Worm (Caenorhabditis elegans): ENCODE measurements around the gene ace-1.
A peak's percentile ranks its signal among the peaks of the same experiment; 100 is the strongest.

ace-1 gene

DNA sequence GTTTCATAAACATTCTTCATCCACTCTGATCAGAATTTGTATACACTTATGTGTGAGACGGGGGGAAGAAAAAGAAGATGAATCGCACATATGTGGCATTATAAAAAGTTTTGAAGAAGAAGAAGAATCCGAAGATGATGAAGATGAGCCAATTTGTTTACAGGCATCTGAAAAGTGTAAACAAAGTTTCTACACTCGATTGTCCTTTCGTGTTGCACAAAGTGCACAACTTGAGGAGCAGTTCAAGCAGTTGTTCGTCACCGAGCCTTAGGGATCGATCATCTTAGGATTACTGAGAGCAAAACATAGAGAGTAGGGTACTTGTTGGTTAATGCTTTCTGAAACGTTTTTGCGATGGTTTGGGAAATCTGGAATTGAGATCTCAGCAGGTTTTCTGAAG, 24.0 kb downstream of the ace-1 start:
- TF ChIP-seq nhr-71 (tag; optimal IDR thresholded peaks at IDR 0.05) (peak; percentile 15), hlh-17 (GFP tag; optimal IDR thresholded peaks at IDR 0.05; ENCODE audit: borderline replicate concordance) (no peak), rnt-1 (tag; optimal IDR thresholded peaks at IDR 0.05) (peak; percentile 31), lin-14 (GFP tag; optimal IDR thresholded peaks at IDR 0.05) (peak; percentile 7), ceh-8 (GFP tag; optimal IDR thresholded peaks at IDR 0.05) (no peak)

DNA sequence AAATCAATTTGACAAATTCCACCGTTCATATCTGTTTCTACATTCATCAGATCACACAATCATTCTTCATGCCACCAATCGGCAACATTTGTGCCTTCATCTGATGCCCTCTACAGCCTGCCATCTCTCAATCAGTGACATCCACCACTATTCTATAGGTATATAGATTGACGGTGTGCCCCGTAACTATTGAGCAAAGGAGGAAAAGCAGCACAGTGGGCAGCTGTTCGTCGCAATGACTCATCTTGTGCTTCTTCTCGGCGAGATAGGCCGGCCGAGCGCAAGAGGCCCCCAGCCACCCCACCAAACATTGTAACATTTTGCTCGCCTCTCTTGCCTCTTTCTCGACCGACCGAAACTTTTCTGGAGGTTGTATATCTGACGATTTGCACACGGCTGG, 25.0 kb downstream of the ace-1 start:
- TF ChIP-seq blmp-1 (tag; optimal IDR thresholded peaks at IDR 0.05) (no peak), fkh-8 (tag; optimal IDR thresholded peaks at IDR 0.05) (no peak), tlp-1 (tag; optimal IDR thresholded peaks at IDR 0.05) (no peak), snu-23 (GFP tag; optimal IDR thresholded peaks at IDR 0.05) (peak; percentile 53), lin-14 (GFP tag; optimal IDR thresholded peaks at IDR 0.05) (peak; percentile 85), dsc-1 (tag; optimal IDR thresholded peaks at IDR 0.05) (peak; percentile 37), lsy-2 (tag; optimal IDR thresholded peaks at IDR 0.05) (peak; percentile 14 to 44), fos-1 (tag; optimal IDR thresholded peaks at IDR 0.05) (peak; percentile 30), nhr-71 (tag; optimal IDR thresholded peaks at IDR 0.05) (peak; percentile 76), nhr-19 (GFP tag; conservative IDR thresholded peaks at IDR 0.05) (peak; percentile 50), grh-1 (GFP tag; IDR thresholded peaks at IDR 0.05) (no peak), unc-98 (GFP tag; IDR thresholded peaks at IDR 0.05) (0 out of 2 replicates have a peak, but pooled peaks have one; percentile 19), nhr-20 (tag; optimal IDR thresholded peaks at IDR 0.05) (peak; percentile 41), unc-130 (tag; optimal IDR thresholded peaks at IDR 0.05) (peak; percentile 22), tbx-2 (tag; optimal IDR thresholded peaks at IDR 0.05) (peak; percentile 7), pag-3 (tag; optimal IDR thresholded peaks at IDR 0.05; ENCODE audit: borderline replicate concordance, insufficient read depth) (peak; percentile 93), efl-1 (optimal IDR thresholded peaks at IDR 0.05) (no peak), efl-1 (GFP tag; optimal IDR thresholded peaks at IDR 0.05 in 1 of 2) (peak in 1 of 2 experiments; percentile 89), mdl-1 (tag; optimal IDR thresholded peaks at IDR 0.05) (no peak), rnt-1 (tag; optimal IDR thresholded peaks at IDR 0.05) (peak; percentile 78), nhr-47 (tag; optimal IDR thresholded peaks at IDR 0.05) (peak; percentile 7), lin-39 (tag; optimal IDR thresholded peaks at IDR 0.05) (peak; percentile 2)

DNA sequence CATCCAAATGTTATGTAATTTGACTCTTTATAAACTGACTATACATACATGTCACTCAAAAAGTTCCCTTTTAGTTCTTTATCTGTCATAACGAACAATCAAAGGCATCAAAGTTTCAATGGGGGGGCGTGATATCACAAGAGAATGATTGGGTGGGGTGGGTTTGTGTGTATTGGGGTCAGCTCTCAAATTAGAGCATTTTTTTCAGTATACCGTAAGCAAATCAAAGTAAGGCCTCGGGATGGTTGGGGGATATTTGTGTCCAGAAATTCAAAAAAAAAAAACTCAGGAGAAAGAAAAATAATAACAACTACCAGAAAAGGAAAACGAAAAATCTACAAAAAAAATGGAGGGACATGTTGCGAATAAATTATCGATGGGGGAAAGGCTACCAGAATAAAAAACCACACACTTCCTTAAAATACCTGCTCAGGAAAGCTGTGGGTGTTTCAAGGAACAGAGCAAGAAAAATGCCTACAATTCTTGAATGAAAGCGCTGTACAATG, 31.4 kb downstream of the ace-1 start, which contains the start of gene F01G12.18:
Gene F01G12.18 (minus strand): TSS at position 51 of the 506 bp plus-strand sequence.
- TF ChIP-seq ceh-8 (GFP tag; optimal IDR thresholded peaks at IDR 0.05), result no peak
- no peak for TF ChIP-seq aha-1 (tag; optimal IDR thresholded peaks at IDR 0.05)
- TF ChIP-seq elt-3 (tag; optimal IDR thresholded peaks at IDR 0.05), result no peak
- TF ChIP-seq ceh-90 (tag; optimal IDR thresholded peaks at IDR 0.05), result no peak
- no peak for TF ChIP-seq snu-23 (GFP tag; optimal IDR thresholded peaks at IDR 0.05)
- no peak for TF ChIP-seq zip-4 (GFP tag; optimal IDR thresholded peaks at IDR 0.05)
- no peak for TF ChIP-seq fos-1 (tag; optimal IDR thresholded peaks at IDR 0.05)
- TF ChIP-seq swsn-7 (tag; optimal IDR thresholded peaks at IDR 0.05), result no peak
- no peak for TF ChIP-seq hlh-4 (tag; optimal IDR thresholded peaks at IDR 0.05)
- no peak for TF ChIP-seq tlp-1 (tag; optimal IDR thresholded peaks at IDR 0.05)
- no peak for TF ChIP-seq zag-1 (tag; optimal IDR thresholded peaks at IDR 0.05)
- TF ChIP-seq unc-98 (GFP tag; IDR thresholded peaks at IDR 0.05), result no peak
- no peak for TF ChIP-seq nhr-237 (tag; optimal IDR thresholded peaks at IDR 0.05)

DNA sequence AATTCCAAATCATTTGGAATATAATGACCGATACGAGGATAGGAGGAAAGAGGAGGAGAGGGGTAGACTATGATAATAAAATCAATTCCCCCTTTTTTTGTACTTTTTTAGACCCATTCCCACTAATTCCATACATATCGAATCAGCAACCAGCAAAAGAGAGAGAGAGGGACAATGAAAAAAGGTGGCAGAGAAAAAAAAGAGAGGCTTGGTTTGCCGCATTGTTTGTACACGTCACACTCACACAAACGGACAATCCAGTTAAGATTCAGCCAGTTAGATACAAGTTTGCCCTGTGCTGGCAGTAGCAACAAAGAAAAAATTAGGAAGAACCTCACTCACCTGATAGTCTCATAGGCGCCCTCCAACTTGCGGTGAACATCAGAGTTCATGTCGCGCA, 33.8 kb downstream of the ace-1 start:
- TF ChIP-seq nhr-85 (tag) (peak; percentile 59), elt-3 (tag; optimal IDR thresholded peaks at IDR 0.05) (peak in 1 of 6 experiments; percentile 51), mdl-1 (tag; optimal IDR thresholded peaks at IDR 0.05) (peak in 1 of 2 experiments; percentile 6), unc-62 (GFP tag; optimal IDR thresholded peaks at IDR 0.05) (no peak), nhr-47 (tag; optimal IDR thresholded peaks at IDR 0.05) (no peak), lin-14 (GFP tag; optimal IDR thresholded peaks at IDR 0.05) (peak; percentile 7), xbp-1 (tag; optimal IDR thresholded peaks at IDR 0.05) (peak; percentile 50)
